Fruit fly (Drosophila melanogaster) whole organism, adult: ENCODE measurements around the gene CG5968.
A peak's percentile ranks its signal among the peaks of the same experiment; 100 is the strongest.

Source experiments
- CG11617 ChIP-seq: fragments of 200-800 bp; sonication (Bioruptor generic); optimal IDR thresholded peaks from 2 replicates; lab custom pipeline; 2017; ENCODE audit warnings: mild to moderate bottlenecking, missing biosample characterization, missing genetic modification reagents, missing genetic modification characterization
- CG12768 ChIP-seq: fragments of 200-800 bp; sonication (Bioruptor generic); optimal IDR thresholded peaks from 2 replicates; lab custom pipeline; 2017; ENCODE audit warnings: missing biosample characterization, missing genetic modification characterization, mild to moderate bottlenecking, moderate library complexity, missing genetic modification reagents
- CG14711 ChIP-seq: fragments of 200-800 bp; sonication (Bioruptor generic); optimal IDR thresholded peaks from 2 replicates; lab custom pipeline; 2018; ENCODE audit warnings: missing biosample characterization, mild to moderate bottlenecking, missing genetic modification characterization, moderate library complexity
- CG1620 ChIP-seq: fragments of 200-800 bp; sonication (Bioruptor generic); optimal IDR thresholded peaks from 2 replicates; lab custom pipeline; 2016; ENCODE audit warnings: missing biosample characterization, missing genetic modification characterization
- CG33017 ChIP-seq: fragments of 200-800 bp; sonication (Bioruptor generic); optimal IDR thresholded peaks from 2 replicates; lab custom pipeline; 2018; ENCODE audit warnings: missing biosample characterization, mild to moderate bottlenecking, missing genetic modification characterization, moderate library complexity
- CG5204 ChIP-seq: fragments of 200-800 bp; sonication (Bioruptor generic); optimal IDR thresholded peaks from 2 replicates; lab custom pipeline; 2016; ENCODE audit warnings: missing biosample characterization, missing genetic modification characterization
- CG7045 ChIP-seq: fragments of 200-800 bp; sonication (Bioruptor generic); optimal IDR thresholded peaks from 2 replicates; lab custom pipeline; 2017; ENCODE audit warnings: missing biosample characterization, mild to moderate bottlenecking, missing genetic modification characterization
- CG7101 ChIP-seq: fragments of 200-800 bp; sonication (Bioruptor generic); optimal IDR thresholded peaks from 2 replicates; lab custom pipeline; 2018; ENCODE audit warnings: missing biosample characterization, mild to moderate bottlenecking, missing genetic modification characterization, moderate library complexity
- Clk ChIP-seq: fragments of 200-800 bp; sonication (Bioruptor generic); optimal IDR thresholded peaks from 2 replicates; lab custom pipeline; 2017; ENCODE audit warnings: missing biosample characterization, missing genetic modification characterization
- Crg-1 ChIP-seq: fragments of 200-800 bp; sonication (Bioruptor generic); optimal IDR thresholded peaks from 2 replicates; lab custom pipeline; 2016; ENCODE audit warnings: missing biosample characterization, missing genetic modification characterization
- Hr96 ChIP-seq: fragments of 200-800 bp; sonication (Bioruptor generic); optimal IDR thresholded peaks from 2 replicates; lab custom pipeline; 2016; ENCODE audit warnings: missing biosample characterization, missing genetic modification characterization
- Mnt ChIP-seq: fragments of 200-800 bp; sonication (Bioruptor generic); optimal IDR thresholded peaks from 2 replicates; lab custom pipeline; 2016; ENCODE audit warnings: missing biosample characterization, mild to moderate bottlenecking, missing genetic modification characterization
- bab1 ChIP-seq: fragments of 200-800 bp; sonication (Bioruptor generic); optimal IDR thresholded peaks from 3 replicates; lab custom pipeline; 2019; ENCODE audit warnings: missing biosample characterization, mild to moderate bottlenecking, missing genetic modification characterization, moderate library complexity
- cic ChIP-seq: fragments of 200-800 bp; sonication (Bioruptor generic); optimal IDR thresholded peaks from 2 replicates; lab custom pipeline; 2017; ENCODE audit warnings: missing biosample characterization, mild to moderate bottlenecking, missing genetic modification characterization, moderate library complexity
- cnc ChIP-seq, 2 experiments: fragments of >200 bp; optimal IDR thresholded peaks; 2 replicates each; lab custom pipeline; 2017
- kay ChIP-seq: fragments of 200-800 bp; sonication (Bioruptor generic); peaks from one replicate; lab custom pipeline; 2016; ENCODE audit warnings: missing biosample characterization, missing genetic modification characterization, borderline replicate concordance
- ovo ChIP-seq: fragments of 200-800 bp; sonication (Bioruptor generic); optimal IDR thresholded peaks from 2 replicates; lab custom pipeline; 2016; ENCODE audit warnings: missing biosample characterization, missing genetic modification characterization
- pad ChIP-seq: fragments of 200-800 bp; sonication (Bioruptor generic); optimal IDR thresholded peaks from 3 replicates; lab custom pipeline; 2017; ENCODE audit warnings: missing biosample characterization, missing genetic modification characterization, mild to moderate bottlenecking, moderate library complexity, missing genetic modification reagents
- tj ChIP-seq: fragments of 200-800 bp; sonication (Bioruptor generic); optimal IDR thresholded peaks from 3 replicates; lab custom pipeline; 2017; ENCODE audit warnings: missing biosample characterization, mild to moderate bottlenecking, missing genetic modification characterization, moderate library complexity
- toe ChIP-seq: fragments of 200-800 bp; sonication (Bioruptor generic); optimal IDR thresholded peaks from 2 replicates; lab custom pipeline; 2016; ENCODE audit warnings: missing biosample characterization, missing genetic modification characterization

The CG5968 gene

dm6 chr2L:16534174-16534835, 15.5 kb downstream of the CG5968 start:
- TF ChIP-seq cnc (optimal IDR thresholded peaks at IDR 0.05; lab: Kevin White, UChicago), result peak in 1 of 2 experiments; percentile 47
- peak; percentile 26 for TF ChIP-seq CG7101
- TF ChIP-seq toe (GFP tag; lab: Kevin White, UChicago), result no peak
- no peak for TF ChIP-seq CG11617 (GFP tag; lab: Kevin White, UChicago)
- TF ChIP-seq CG1620, result no peak
- no peak for TF ChIP-seq Hr96 (GFP tag; lab: Kevin White, UChicago)
- TF ChIP-seq ovo (GFP tag; lab: Kevin White, UChicago), result no peak
- TF ChIP-seq Crg-1 (GFP tag; lab: Kevin White, UChicago), result no peak
- TF ChIP-seq CG12768 (GFP tag; lab: Kevin White, UChicago), result peak; percentile 81
- peak; percentile 12 for TF ChIP-seq tj (GFP tag; lab: Kevin White, UChicago)
- no peak for TF ChIP-seq CG5204 (GFP tag; lab: Kevin White, UChicago)
- no peak for TF ChIP-seq CG14711 (tag; lab: Kevin White, UChicago)
- TF ChIP-seq kay (GFP tag; lab: Kevin White, UChicago), result peak; percentile 94
- peak; percentile 87 for TF ChIP-seq cic (GFP tag; lab: Kevin White, UChicago)
- peak; percentile 22 for TF ChIP-seq Mnt (GFP tag; lab: Kevin White, UChicago)
- peak; percentile 28 for TF ChIP-seq CG33017 (tag; lab: Kevin White, UChicago)
- peak; percentile 1 for TF ChIP-seq CG7045
- peak; percentile 39 for TF ChIP-seq pad (GFP tag; lab: Kevin White, UChicago)
- TF ChIP-seq bab1, result peak; percentile 24
- TF ChIP-seq Clk (GFP tag; lab: Kevin White, UChicago), result no peak

- peak; percentile 52 for TF ChIP-seq kay (GFP tag; lab: Kevin White, UChicago)
- peak; percentile 63 for TF ChIP-seq pad (GFP tag; lab: Kevin White, UChicago)
- TF ChIP-seq CG12768 (GFP tag; lab: Kevin White, UChicago), result peak; percentile 35
- no peak for TF ChIP-seq Mnt (GFP tag; lab: Kevin White, UChicago)
- no peak for TF ChIP-seq CG11617 (GFP tag; lab: Kevin White, UChicago)
- peak; percentile 39 for TF ChIP-seq cic (GFP tag; lab: Kevin White, UChicago)
- TF ChIP-seq Crg-1 (GFP tag; lab: Kevin White, UChicago), result peak; percentile 28
- TF ChIP-seq CG14711 (tag; lab: Kevin White, UChicago), result no peak
- no peak for TF ChIP-seq CG5204 (GFP tag; lab: Kevin White, UChicago)
- TF ChIP-seq cnc (optimal IDR thresholded peaks at IDR 0.05; lab: Kevin White, UChicago), result no peak
- peak; percentile 53 for TF ChIP-seq ovo (GFP tag; lab: Kevin White, UChicago)
- no peak for TF ChIP-seq Hr96 (GFP tag; lab: Kevin White, UChicago)
- peak; percentile 21 for TF ChIP-seq tj (GFP tag; lab: Kevin White, UChicago)
- no peak for TF ChIP-seq CG7045
These were observed 16.4 kb downstream of the CG5968 start for dm6 chr2L:16533386-16533773.

dm6 chr2L:16532702-16533385, 16.9 kb downstream of the CG5968 start, which contains the start of gene CG5953:
Gene CG5953 (minus strand): TSS chr2L:16532877.
- TF ChIP-seq Mnt (GFP tag; lab: Kevin White, UChicago), result peak; percentile 62
- TF ChIP-seq CG1620, result peak; percentile 45
- peak; percentile 95 for TF ChIP-seq CG7101
- peak; percentile 90 for TF ChIP-seq CG11617 (GFP tag; lab: Kevin White, UChicago)
- TF ChIP-seq cnc (optimal IDR thresholded peaks at IDR 0.05; lab: Kevin White, UChicago), result peak; percentile 94 to 99
- TF ChIP-seq CG5204 (GFP tag; lab: Kevin White, UChicago), result peak; percentile 89
- TF ChIP-seq tj (GFP tag; lab: Kevin White, UChicago), result peak; percentile 74
- peak; percentile 86 for TF ChIP-seq kay (GFP tag; lab: Kevin White, UChicago)
- TF ChIP-seq cic (GFP tag; lab: Kevin White, UChicago), result peak; percentile 86
- TF ChIP-seq CG14711 (tag; lab: Kevin White, UChicago), result peak; percentile 89
- TF ChIP-seq CG33017 (tag; lab: Kevin White, UChicago), result peak; percentile 96
- peak; percentile 75 for TF ChIP-seq Hr96 (GFP tag; lab: Kevin White, UChicago)
- TF ChIP-seq pad (GFP tag; lab: Kevin White, UChicago), result peak; percentile 76
- peak; percentile 64 for TF ChIP-seq Crg-1 (GFP tag; lab: Kevin White, UChicago)
- TF ChIP-seq toe (GFP tag; lab: Kevin White, UChicago), result peak; percentile 68
- TF ChIP-seq CG12768 (GFP tag; lab: Kevin White, UChicago), result peak; percentile 94
- TF ChIP-seq Clk (GFP tag; lab: Kevin White, UChicago), result peak; percentile 63
- peak; percentile 100 for TF ChIP-seq ovo (GFP tag; lab: Kevin White, UChicago)
- peak; percentile 89 for TF ChIP-seq bab1
- TF ChIP-seq CG7045, result peak; percentile 92

dm6 chr2L:16531507-16532134, 18.1 kb downstream of the CG5968 start:
- TF ChIP-seq cnc (optimal IDR thresholded peaks at IDR 0.05; lab: Kevin White, UChicago) (no peak), tj (GFP tag; lab: Kevin White, UChicago) (peak; percentile 85)

dm6 chr2L:16530809-16531208, 18.9 kb downstream of the CG5968 start:
- TF ChIP-seq kay (GFP tag; lab: Kevin White, UChicago) (peak; percentile 83), ovo (GFP tag; lab: Kevin White, UChicago) (peak; percentile 89), cnc (optimal IDR thresholded peaks at IDR 0.05; lab: Kevin White, UChicago) (no peak)
